Fruit fly (Drosophila melanogaster) whole organism, embryonic: ENCODE data around the gene CG16853.
A peak's percentile ranks its signal among the peaks of the same experiment; 100 is the strongest.

Source experiments
- ATbp ChIP-seq: fragments of 200-800 bp; sonication (Bioruptor generic); optimal IDR thresholded peaks from 2 replicates; lab custom pipeline; 2017; ENCODE audit warnings: missing biosample characterization, mild to moderate bottlenecking, missing genetic modification characterization, missing genetic modification reagents
- BtbVII ChIP-seq: fragments of 200-800 bp; sonication (Bioruptor generic); optimal IDR thresholded peaks from 3 replicates; lab custom pipeline; 2017; ENCODE audit warnings: missing biosample characterization, mild to moderate bottlenecking, missing genetic modification characterization
- CG11247 ChIP-seq: fragments of 200-800 bp; sonication (Bioruptor generic); IDR thresholded peaks from 2 replicates; pipeline ENCODE4 v1.3.6; 2022; ENCODE audit warnings: missing biosample characterization, missing genetic modification characterization
- CG11398 ChIP-seq: fragments of 200-800 bp; sonication (Bioruptor generic); optimal IDR thresholded peaks from 2 replicates; lab custom pipeline; 2016; ENCODE audit warnings: missing biosample characterization, missing genetic modification characterization
- CG11456 ChIP-seq: fragments of 200-800 bp; sonication (Bioruptor generic); IDR thresholded peaks from 3 replicates; pipeline ENCODE4 v1.3.6; 2022; ENCODE audit warnings: missing biosample characterization, missing genetic modification characterization
- CG12155 ChIP-seq: fragments of 200-800 bp; sonication (Bioruptor generic); optimal IDR thresholded peaks from 3 replicates; lab custom pipeline; 2016; ENCODE audit warnings: missing biosample characterization, missing genetic modification characterization
- CG13775 ChIP-seq: fragments of 200-800 bp; sonication (Bioruptor generic); optimal IDR thresholded peaks from 3 replicates; lab custom pipeline; 2017; ENCODE audit warnings: missing biosample characterization, mild to moderate bottlenecking, missing genetic modification characterization
- CG1603 ChIP-seq: fragments of 200-800 bp; sonication (Bioruptor generic); optimal IDR thresholded peaks from 2 replicates; lab custom pipeline; 2019; ENCODE audit warnings: missing biosample characterization, mild to moderate bottlenecking, missing genetic modification characterization, moderate library complexity
- CG2712 ChIP-seq: fragments of 200-800 bp; optimal IDR thresholded peaks from 3 replicates; lab custom pipeline; 2019; ENCODE audit warnings: missing biosample characterization, mild to moderate bottlenecking, missing genetic modification characterization, moderate library complexity
- CG30403 ChIP-seq: fragments of 200-800 bp; sonication (Bioruptor generic); optimal IDR thresholded peaks from 3 replicates; lab custom pipeline; 2016; ENCODE audit warnings: missing biosample characterization, missing genetic modification characterization
- CG3065 ChIP-seq: fragments of 200-800 bp; sonication (Bioruptor generic); optimal IDR thresholded peaks from 2 replicates; lab custom pipeline; 2016; ENCODE audit warnings: missing biosample characterization, missing genetic modification characterization
- CG7357 ChIP-seq: fragments of 200-800 bp; sonication (Bioruptor generic); IDR thresholded peaks from 3 replicates; pipeline ENCODE4 v1.3.6; 2022; ENCODE audit warnings: missing biosample characterization, missing genetic modification characterization
- CG7372 ChIP-seq: fragments of 200-800 bp; sonication (Bioruptor generic); IDR thresholded peaks from 2 replicates; pipeline ENCODE4 v1.3.6; 2022; ENCODE audit warnings: missing biosample characterization, missing genetic modification characterization
- CG7963 ChIP-seq: fragments of 200-800 bp; sonication (Bioruptor generic); IDR thresholded peaks from 3 replicates; pipeline ENCODE4 v1.3.6; 2022; ENCODE audit warnings: missing biosample characterization, missing genetic modification characterization; ENCODE audit not compliant: partially characterized antibody
- D19B ChIP-seq: fragments of 200-800 bp; sonication (Bioruptor generic); optimal IDR thresholded peaks from 2 replicates; lab custom pipeline; 2017; ENCODE audit warnings: missing biosample characterization, mild to moderate bottlenecking, missing genetic modification characterization
- Dip3 ChIP-seq: fragments of 200-800 bp; sonication (Bioruptor generic); optimal IDR thresholded peaks from 3 replicates; lab custom pipeline; 2016; ENCODE audit warnings: missing biosample characterization, missing genetic modification characterization
- Doc2 ChIP-seq: fragments of 200-800 bp; sonication (Bioruptor generic); IDR thresholded peaks from 2 replicates; pipeline ENCODE4 v1.3.6; 2022; ENCODE audit warnings: missing biosample characterization, missing genetic modification characterization
- Ets65A ChIP-seq: fragments of 200-800 bp; sonication (Bioruptor generic); peaks from one replicate; lab custom pipeline; 2016; ENCODE audit warnings: missing biosample characterization, missing genetic modification characterization
- Hmr ChIP-seq: fragments of 200-800 bp; sonication (Bioruptor generic); optimal IDR thresholded peaks from 3 replicates; lab custom pipeline; 2017; ENCODE audit warnings: mild to moderate bottlenecking, missing biosample characterization, missing genetic modification reagents, missing genetic modification characterization
- Hsf ChIP-seq: fragments of 200-800 bp; sonication (Bioruptor generic); optimal IDR thresholded peaks from 3 replicates; lab custom pipeline; 2016; ENCODE audit warnings: missing biosample characterization, missing genetic modification characterization
- Jarid2 ChIP-seq: fragments of 200-800 bp; sonication (Bioruptor generic); optimal IDR thresholded peaks from 3 replicates; lab custom pipeline; 2017; ENCODE audit warnings: mild to moderate bottlenecking, missing biosample characterization, missing genetic modification reagents, missing genetic modification characterization
- MBD-R2 ChIP-seq: fragments of 200-800 bp; sonication (Bioruptor generic); IDR thresholded peaks from 2 replicates; pipeline ENCODE4 v1.3.6; 2022; ENCODE audit warnings: missing biosample characterization, missing genetic modification characterization
- Tbp ChIP-seq: fragments of >200 bp; optimal IDR thresholded peaks from 2 replicates; lab custom pipeline; 2018; ENCODE audit warnings: missing biosample characterization, missing genetic modification characterization
- ab ChIP-seq: fragments of 200-800 bp; sonication (Bioruptor generic); optimal IDR thresholded peaks from 2 replicates; lab custom pipeline; 2016; ENCODE audit warnings: missing biosample characterization, missing genetic modification characterization
- ase ChIP-seq: fragments of 200-800 bp; sonication (Bioruptor generic); IDR thresholded peaks from 3 replicates; pipeline ENCODE4 v1.3.6; 2022; ENCODE audit warnings: missing biosample characterization, missing genetic modification characterization
- bigmax ChIP-seq: fragments of 200-800 bp; sonication (Bioruptor generic); optimal IDR thresholded peaks from 2 replicates; lab custom pipeline; 2018; ENCODE audit warnings: missing biosample characterization, mild to moderate bottlenecking, missing genetic modification characterization
- bsh ChIP-seq, 2 experiments: fragments of 200-800 bp; sonication (Bioruptor generic); optimal IDR thresholded peaks; 2 replicates each; lab custom pipeline; 2017 to 2018; ENCODE audit warnings: mild to moderate bottlenecking in 2 of 2, missing biosample characterization in 2 of 2, missing genetic modification characterization in 2 of 2, moderate library complexity in 1 of 2
- crol ChIP-seq: fragments of 200-800 bp; sonication (Bioruptor generic); IDR thresholded peaks from 2 replicates; pipeline ENCODE4 v1.3.6; 2022; ENCODE audit warnings: missing biosample characterization, missing genetic modification characterization
- cwo ChIP-seq: fragments of 200-800 bp; sonication (Bioruptor generic); optimal IDR thresholded peaks from 3 replicates; lab custom pipeline; 2017; ENCODE audit warnings: missing biosample characterization, missing genetic modification characterization, mild to moderate bottlenecking, moderate library complexity, missing genetic modification reagents
- dan ChIP-seq: fragments of 200-800 bp; sonication (Bioruptor generic); IDR thresholded peaks from 2 replicates; pipeline ENCODE4 v1.3.6; 2022; ENCODE audit warnings: missing biosample characterization, missing genetic modification characterization
- dmrt99B ChIP-seq: fragments of 200-800 bp; sonication (Bioruptor generic); optimal IDR thresholded peaks from 2 replicates; lab custom pipeline; 2018; ENCODE audit warnings: missing biosample characterization, mild to moderate bottlenecking, missing genetic modification characterization, moderate library complexity
- fd3F ChIP-seq: fragments of 200-800 bp; sonication (Bioruptor generic); optimal IDR thresholded peaks from 2 replicates; lab custom pipeline; 2018; ENCODE audit warnings: missing biosample characterization, mild to moderate bottlenecking, missing genetic modification characterization, moderate library complexity
- gem ChIP-seq: fragments of 200-800 bp; sonication (Bioruptor generic); optimal IDR thresholded peaks from 2 replicates; lab custom pipeline; 2019; ENCODE audit warnings: missing biosample characterization, mild to moderate bottlenecking, missing genetic modification characterization, moderate library complexity
- grau ChIP-seq: fragments of 200-800 bp; optimal IDR thresholded peaks from 3 replicates; lab custom pipeline; 2019; ENCODE audit warnings: missing biosample characterization, mild to moderate bottlenecking, missing genetic modification characterization, moderate library complexity
- grn ChIP-seq: fragments of 200-800 bp; sonication (Bioruptor generic); optimal IDR thresholded peaks from 3 replicates; lab custom pipeline; 2017; ENCODE audit warnings: missing biosample characterization, missing genetic modification characterization
- gro ChIP-seq: fragments of 200-800 bp; sonication (Bioruptor generic); optimal IDR thresholded peaks from 2 replicates; lab custom pipeline; 2016; ENCODE audit warnings: missing biosample characterization, missing genetic modification characterization
- ham ChIP-seq: fragments of 200-800 bp; sonication (Bioruptor generic); IDR thresholded peaks from 2 replicates; pipeline ENCODE4 v1.3.6; 2022; ENCODE audit warnings: missing biosample characterization, missing genetic modification characterization
- hbn ChIP-seq: fragments of 200-800 bp; sonication (Bioruptor generic); IDR thresholded peaks from 2 replicates; pipeline ENCODE4 v1.3.6; 2022; ENCODE audit warnings: missing biosample characterization, missing genetic modification characterization; ENCODE audit not compliant: partially characterized antibody
- knrl ChIP-seq: fragments of 200-800 bp; sonication (Bioruptor generic); IDR thresholded peaks from 3 replicates; pipeline ENCODE4 v1.3.6; 2022; ENCODE audit warnings: missing biosample characterization, missing genetic modification characterization; ENCODE audit not compliant: partially characterized antibody
- lbe ChIP-seq: fragments of 200-800 bp; sonication (Bioruptor generic); optimal IDR thresholded peaks from 2 replicates; lab custom pipeline; 2016; ENCODE audit warnings: missing biosample characterization, mild to moderate bottlenecking, missing genetic modification characterization
- otp ChIP-seq: fragments of 200-800 bp; sonication (Bioruptor generic); IDR thresholded peaks from 3 replicates; pipeline ENCODE4, ENCODE4 v1.3.6; 2022; ENCODE audit warnings: missing biosample characterization, missing genetic modification characterization
- pnt ChIP-seq: fragments of 200-800 bp; sonication (Bioruptor generic); optimal IDR thresholded peaks from 3 replicates; lab custom pipeline; 2016; ENCODE audit warnings: missing biosample characterization, missing genetic modification characterization
- ranshi ChIP-seq: fragments of 200-800 bp; sonication (Bioruptor generic); IDR thresholded peaks from 2 replicates; pipeline ENCODE4 v1.3.6; 2022; ENCODE audit warnings: missing biosample characterization, missing genetic modification characterization
- sens ChIP-seq: fragments of 200-800 bp; sonication (Bioruptor generic); peaks from one replicate; lab custom pipeline; 2016; ENCODE audit warnings: missing biosample characterization, missing genetic modification characterization
- seq ChIP-seq: fragments of 200-800 bp; sonication (Bioruptor generic); IDR thresholded peaks from 2 replicates; pipeline ENCODE4 v1.3.6; 2022; ENCODE audit warnings: missing biosample characterization, missing genetic modification characterization
- sr ChIP-seq: fragments of 200-800 bp; sonication (Bioruptor generic); IDR thresholded peaks from 3 replicates; pipeline ENCODE4 v1.3.6; 2022; ENCODE audit warnings: missing biosample characterization, missing genetic modification characterization
- tna ChIP-seq: fragments of 200-800 bp; sonication (Bioruptor generic); IDR thresholded peaks from 2 replicates; pipeline ENCODE4 v1.3.6; 2022; ENCODE audit warnings: missing biosample characterization, missing genetic modification characterization; ENCODE audit not compliant: partially characterized antibody
- trh ChIP-seq: fragments of 200-800 bp; sonication (Bioruptor generic); optimal IDR thresholded peaks from 2 replicates; lab custom pipeline; 2016; ENCODE audit warnings: missing biosample characterization, missing genetic modification characterization
- vnd ChIP-seq: fragments of 200-800 bp; sonication (Bioruptor generic); IDR thresholded peaks from 3 replicates; pipeline ENCODE4 v1.3.6; 2022; ENCODE audit warnings: missing biosample characterization, missing genetic modification characterization; ENCODE audit not compliant: partially characterized antibody
- vvl ChIP-seq: fragments of 200-800 bp; sonication (Bioruptor generic); IDR thresholded peaks from 2 replicates; pipeline ENCODE4 v1.3.6; 2022; ENCODE audit warnings: missing biosample characterization, missing genetic modification characterization

The CG16853 gene

DNA sequence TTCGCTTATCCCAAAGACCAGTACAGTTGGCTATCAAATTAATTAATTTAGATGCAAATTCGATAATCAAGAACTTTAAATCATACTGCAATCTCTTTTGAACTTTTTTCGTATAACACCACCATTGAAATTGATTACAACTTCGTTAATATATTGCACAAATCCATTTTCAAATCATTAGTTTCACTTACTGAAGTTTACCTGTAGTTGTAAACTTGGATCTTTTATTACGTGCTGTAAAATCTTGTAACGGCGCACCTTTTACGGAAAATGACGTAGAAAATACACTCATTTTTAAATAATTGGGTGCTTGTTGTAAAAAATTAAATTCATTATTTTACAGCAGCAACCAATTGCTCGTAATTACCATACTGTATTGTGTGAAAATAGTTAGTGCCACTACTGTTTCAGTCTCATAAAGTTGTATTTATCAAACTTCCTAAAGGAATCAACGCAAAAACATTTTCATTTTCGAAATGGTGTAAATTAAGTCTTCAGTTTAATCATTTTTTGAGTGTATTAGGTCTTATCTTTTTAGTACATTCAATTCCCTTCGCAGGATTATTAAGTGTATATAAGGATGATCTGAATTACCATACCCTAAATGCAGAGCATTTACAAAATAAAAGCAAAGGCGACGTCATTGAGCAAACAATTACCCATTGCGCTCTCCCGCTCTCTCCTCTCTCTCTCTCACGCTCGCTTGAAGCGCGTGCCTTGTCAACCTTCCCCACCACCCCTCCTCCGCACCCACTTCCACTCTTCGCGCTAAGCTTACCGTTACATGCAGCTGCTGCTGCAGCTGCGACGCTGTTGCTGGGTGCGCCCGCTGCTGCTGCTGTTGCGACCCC is 29.7 kb upstream of the CG16853 start (continued):
- TF ChIP-seq BtbVII (GFP tag; lab: Kevin White, UChicago) = no peak
- no peak for TF ChIP-seq Hsf (GFP tag; lab: Kevin White, UChicago)
- TF ChIP-seq trh (GFP tag; lab: Kevin White, UChicago) = no peak
- TF ChIP-seq Tbp (GFP tag; lab: Kevin White, UChicago) = no peak
- TF ChIP-seq tna (GFP tag; lab: Robert Waterston, UW) = no peak
- TF ChIP-seq CG11247 (GFP tag; lab: Robert Waterston, UW) = peak; percentile 62
- TF ChIP-seq ATbp (GFP tag; lab: Kevin White, UChicago) = no peak
- TF ChIP-seq grn = no peak
- peak; percentile 38; the same call in 1 of the 2 replicates for TF ChIP-seq ranshi (GFP tag; lab: Robert Waterston, UW)
- peak; percentile 32 for TF ChIP-seq CG2712 (tag; lab: Kevin White, UChicago)
- TF ChIP-seq ase (GFP tag; lab: Robert Waterston, UW) = peak; percentile 23; the same call in 1 of the 3 replicates
- TF ChIP-seq dmrt99B (tag; lab: Kevin White, UChicago) = peak; percentile 49
- peak; percentile 75 for TF ChIP-seq sens (GFP tag; lab: Kevin White, UChicago)
- TF ChIP-seq Jarid2 (GFP tag; lab: Kevin White, UChicago) = no peak
- TF ChIP-seq lbe (GFP tag; lab: Kevin White, UChicago) = no peak
- no peak for TF ChIP-seq Ets65A (GFP tag; lab: Kevin White, UChicago)
- no peak for TF ChIP-seq CG3065
- TF ChIP-seq fd3F (GFP tag; lab: Kevin White, UChicago) = peak; percentile 39
- no peak for TF ChIP-seq vnd (GFP tag; lab: Robert Waterston, UW)
- peak; percentile 2 for TF ChIP-seq CG12155
- no peak for TF ChIP-seq gro (GFP tag; lab: Kevin White, UChicago)
- TF ChIP-seq CG1603 (tag; lab: Kevin White, UChicago) = peak; percentile 49
- no peak for TF ChIP-seq CG13775 (GFP tag; lab: Kevin White, UChicago)
- no peak for TF ChIP-seq CG7357 (GFP tag; lab: Robert Waterston, UW)
- peak; percentile 22 for TF ChIP-seq Dip3 (GFP tag; lab: Kevin White, UChicago)
- no peak; the same call in 1 of the 2 replicates for TF ChIP-seq MBD-R2 (GFP tag; lab: Robert Waterston, UW)
- no peak for TF ChIP-seq CG7963
- TF ChIP-seq bsh (GFP tag; optimal IDR thresholded peaks at IDR 0.05; lab: Kevin White, UChicago) = no peak
- peak; percentile 31 for TF ChIP-seq CG30403 (GFP tag; lab: Kevin White, UChicago)
- TF ChIP-seq seq (GFP tag; lab: Robert Waterston, UW) = peak; percentile 45; the same call in 1 of the 2 replicates
- TF ChIP-seq cwo (GFP tag; lab: Kevin White, UChicago) = no peak
- no peak for TF ChIP-seq otp (GFP tag; lab: Robert Waterston, UW)
- TF ChIP-seq vvl (GFP tag; lab: Robert Waterston, UW) = peak; percentile 30
- no peak for TF ChIP-seq CG11398 (GFP tag; lab: Kevin White, UChicago)
- TF ChIP-seq D19B (GFP tag; lab: Kevin White, UChicago) = no peak
- TF ChIP-seq knrl = no peak
- peak; percentile 63 for TF ChIP-seq gem (tag; lab: Kevin White, UChicago)
- TF ChIP-seq bigmax (GFP tag; lab: Kevin White, UChicago) = no peak
- TF ChIP-seq ab (GFP tag; lab: Kevin White, UChicago) = no peak
- TF ChIP-seq Doc2 (GFP tag; lab: Robert Waterston, UW) = no peak
- TF ChIP-seq CG11456 (GFP tag; lab: Robert Waterston, UW) = no peak
- TF ChIP-seq crol (GFP tag; lab: Robert Waterston, UW) = peak; percentile 99
- TF ChIP-seq Hmr (GFP tag; lab: Kevin White, UChicago) = peak; percentile 33
- TF ChIP-seq sr (GFP tag; lab: Robert Waterston, UW) = no peak
- no peak for TF ChIP-seq hbn (GFP tag; lab: Robert Waterston, UW)
- no peak for TF ChIP-seq dan
- TF ChIP-seq ham (GFP tag; lab: Robert Waterston, UW) = no peak
- peak; percentile 87 for TF ChIP-seq grau (tag; lab: Kevin White, UChicago)
- TF ChIP-seq pnt = no peak
- no peak for TF ChIP-seq CG7372 (GFP tag; lab: Robert Waterston, UW)
